Worm (Caenorhabditis elegans): ENCODE results near the gene F13H10.8.

Gene F13H10.8

DNA sequence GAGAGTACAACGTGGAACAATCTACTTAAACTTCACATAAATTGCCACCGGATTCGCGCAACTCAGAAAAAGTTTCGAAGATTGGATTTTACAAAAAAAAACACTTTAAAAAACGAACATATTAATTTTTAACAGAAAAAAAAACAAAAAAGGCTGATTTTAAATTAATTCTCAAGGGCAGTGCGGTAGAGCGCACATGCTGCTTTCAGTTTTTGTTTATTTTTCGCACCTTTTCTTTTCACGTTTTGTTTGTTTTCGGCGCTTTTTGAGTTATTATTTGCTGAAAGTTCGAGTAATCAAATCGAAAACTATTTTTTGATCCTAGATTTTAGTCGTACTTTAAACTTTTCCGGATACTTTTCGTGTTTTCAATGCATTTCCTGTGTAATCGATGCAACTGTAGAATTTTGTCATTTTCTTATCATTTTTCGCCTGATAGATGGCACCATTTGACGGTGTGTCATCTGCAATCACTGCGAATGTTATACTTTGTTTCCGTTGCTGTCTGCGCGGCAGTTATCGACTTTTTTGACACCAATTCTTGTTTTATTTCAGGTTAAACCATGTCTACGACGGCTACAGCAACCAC, at the start of gene F13H10.8:
Gene F13H10.8 (plus strand): TSS at position 556 of the 589 bp plus-strand sequence.
- TF ChIP-seq ztf-11 (tag; optimal IDR thresholded peaks at IDR 0.05) (no peak), grh-1 (GFP tag; IDR thresholded peaks at IDR 0.05) (no peak), elt-2 (tag; optimal IDR thresholded peaks at IDR 0.05) (peak; percentile 26), nhr-85 (tag) (peak; percentile 29), skn-1 (tag; optimal IDR thresholded peaks at IDR 0.05) (no peak), swsn-7 (tag; optimal IDR thresholded peaks at IDR 0.05) (peak; percentile 19), tlp-1 (tag; optimal IDR thresholded peaks at IDR 0.05) (no peak), mab-9 (GFP tag; IDR thresholded peaks at IDR 0.05) (no peak), C16A3.4 (tag; optimal IDR thresholded peaks at IDR 0.05) (peak; percentile 10), nhr-47 (tag; optimal IDR thresholded peaks at IDR 0.05) (peak; percentile 24), xbp-1 (tag; optimal IDR thresholded peaks at IDR 0.05) (peak; percentile 31), ama-1 (optimal IDR thresholded peaks at IDR 0.05) (no peak), nhr-20 (tag; optimal IDR thresholded peaks at IDR 0.05) (peak; percentile 54), mep-1 (tag; optimal IDR thresholded peaks at IDR 0.05) (peak; percentile 65), ceh-63 (GFP tag; optimal IDR thresholded peaks at IDR 0.05) (no peak), fkh-8 (tag; optimal IDR thresholded peaks at IDR 0.05) (no peak), nhr-28 (tag; optimal IDR thresholded peaks at IDR 0.05) (no peak), lin-14 (GFP tag; optimal IDR thresholded peaks at IDR 0.05) (peak; percentile 68), nhr-237 (tag; optimal IDR thresholded peaks at IDR 0.05) (no peak), blmp-1 (tag; optimal IDR thresholded peaks at IDR 0.05) (peak; percentile 41), Y116A8C.19 (tag; optimal IDR thresholded peaks at IDR 0.05; ENCODE audit: borderline replicate concordance) (no peak), nhr-77 (tag; optimal IDR thresholded peaks at IDR 0.05) (peak; percentile 1), C04F5.9 (tag; optimal IDR thresholded peaks at IDR 0.05) (no peak), hlh-17 (GFP tag; optimal IDR thresholded peaks at IDR 0.05; ENCODE audit: borderline replicate concordance) (no peak), lin-15B (tag; optimal IDR thresholded peaks at IDR 0.05) (peak; percentile 18), lsy-2 (tag; optimal IDR thresholded peaks at IDR 0.05) (peak; percentile 9 to 50), zag-1 (tag; optimal IDR thresholded peaks at IDR 0.05) (no peak), ceh-88 (GFP tag; IDR thresholded peaks at IDR 0.05) (no peak), nhr-11 (tag; optimal IDR thresholded peaks at IDR 0.05) (no peak), snpc-4 (tag; optimal IDR thresholded peaks at IDR 0.05) (peak; percentile 24), ceh-82 (tag; optimal IDR thresholded peaks at IDR 0.05) (peak in 1 of 3 experiments; percentile 21), ces-1 (GFP tag; optimal IDR thresholded peaks at IDR 0.05) (no peak), dpl-1 (GFP tag; optimal IDR thresholded peaks at IDR 0.05) (peak; percentile 19 to 48 (median 20)), vab-15 (tag; optimal IDR thresholded peaks at IDR 0.05) (no peak), jun-1 (tag; optimal IDR thresholded peaks at IDR 0.05) (no peak), mdl-1 (tag; optimal IDR thresholded peaks at IDR 0.05) (peak in 1 of 2 experiments; percentile 1), lin-35 (GFP tag; optimal IDR thresholded peaks at IDR 0.05) (peak; percentile 36 to 38), nhr-71 (tag; optimal IDR thresholded peaks at IDR 0.05) (peak; percentile 40), pag-3 (tag; optimal IDR thresholded peaks at IDR 0.05; ENCODE audit: borderline replicate concordance, insufficient read depth) (peak; percentile 22), tbx-2 (tag; optimal IDR thresholded peaks at IDR 0.05) (peak; percentile 60), lin-39 (tag; optimal IDR thresholded peaks at IDR 0.05) (no peak), sox-4 (tag; optimal IDR thresholded peaks at IDR 0.05) (no peak), efl-1 (optimal IDR thresholded peaks at IDR 0.05) (peak; percentile 24 to 26), efl-1 (GFP tag; optimal IDR thresholded peaks at IDR 0.05 in 1 of 2) (peak; percentile 31 to 40), aly-2 (tag; optimal IDR thresholded peaks at IDR 0.05) (no peak), rnt-1 (tag; optimal IDR thresholded peaks at IDR 0.05) (no peak), C34B4.2 (tag; optimal IDR thresholded peaks at IDR 0.05) (no peak), dsc-1 (tag; optimal IDR thresholded peaks at IDR 0.05) (no peak), alr-1 (tag; optimal IDR thresholded peaks at IDR 0.05; ENCODE audit: borderline replicate concordance) (no peak), snu-23 (GFP tag; optimal IDR thresholded peaks at IDR 0.05) (peak; percentile 31), fkh-4 (tag; optimal IDR thresholded peaks at IDR 0.05; ENCODE audit: borderline replicate concordance) (no peak), sup-37 (GFP tag; optimal IDR thresholded peaks at IDR 0.05) (no peak), fos-1 (tag; optimal IDR thresholded peaks at IDR 0.05) (no peak)
